Worm (Caenorhabditis elegans) whole organism, L2 larva: ENCODE measurements around the gene spig-3.

Experiments
- C34F6.9 ChIP-seq: fragments of 150-350 bp; optimal IDR thresholded peaks from 2 replicates; lab custom pipeline; 2014; ENCODE audit warnings: missing biosample characterization, missing genetic modification characterization
- F13H6.1 ChIP-seq: sonication (generic microtip); optimal IDR thresholded peaks from 2 replicates; lab custom pipeline; 2016; ENCODE audit warnings: missing genetic modification characterization, missing compliant biosample characterization
- R02D3.7 ChIP-seq: fragments of 150-350 bp; optimal IDR thresholded peaks from 2 replicates; lab custom pipeline; 2014; ENCODE audit warnings: missing biosample characterization, missing genetic modification characterization
- Y55F3AM.14 ChIP-seq: fragments of 200-800 bp; sonication (Bioruptor generic); optimal IDR thresholded peaks from 2 replicates; lab custom pipeline; 2018; ENCODE audit warnings: mild to moderate bottlenecking, missing genetic modification characterization, missing compliant biosample characterization
- alr-1 ChIP-seq: fragments of 150-350 bp; optimal IDR thresholded peaks from 2 replicates; lab custom pipeline; 2014; ENCODE audit warnings: missing biosample characterization, missing genetic modification characterization
- aly-2 ChIP-seq: fragments of 150-350 bp; optimal IDR thresholded peaks from 2 replicates; lab custom pipeline; 2014; ENCODE audit warnings: missing biosample characterization, missing genetic modification characterization
- ama-1 ChIP-seq: fragments of 150-350 bp; optimal IDR thresholded peaks from 2 replicates; lab custom pipeline; 2018; ENCODE audit warnings: inconsistent platforms
- blmp-1 ChIP-seq: sonication (generic microtip); optimal IDR thresholded peaks from 2 replicates; lab custom pipeline; 2017; ENCODE audit warnings: missing genetic modification characterization, mild to moderate bottlenecking, missing compliant biosample characterization, antibody characterized with exemption, moderate library complexity; ENCODE audit not compliant: insufficient read depth
- ceh-82 ChIP-seq: fragments of 150-350 bp; optimal IDR thresholded peaks from 2 replicates; lab custom pipeline; 2014; ENCODE audit warnings: missing biosample characterization, missing genetic modification characterization
- crh-2 ChIP-seq: sonication (generic microtip); optimal IDR thresholded peaks from 2 replicates; lab custom pipeline; 2017; ENCODE audit warnings: missing biosample characterization, missing genetic modification characterization
- dmd-4 ChIP-seq: sonication (generic microtip); optimal IDR thresholded peaks from 2 replicates; lab custom pipeline; 2017; ENCODE audit warnings: missing biosample characterization, missing genetic modification characterization
- elt-1 ChIP-seq: fragments of 150-350 bp; optimal IDR thresholded peaks from 2 replicates; lab custom pipeline; 2014; ENCODE audit warnings: missing biosample characterization, missing genetic modification characterization
- elt-3 ChIP-seq: sonication (generic microtip); optimal IDR thresholded peaks from 2 replicates; lab custom pipeline; 2017; ENCODE audit warnings: missing biosample characterization, missing genetic modification characterization
- fos-1 ChIP-seq: fragments of 150-350 bp; optimal IDR thresholded peaks from 2 replicates; lab custom pipeline; 2014; ENCODE audit warnings: missing biosample characterization, missing genetic modification characterization
- lin-11 ChIP-seq: fragments of 150-350 bp; sonication (generic microtip); optimal IDR thresholded peaks from 2 replicates; lab custom pipeline; 2014; ENCODE audit warnings: missing biosample characterization, missing genetic modification characterization, inconsistent platforms, mixed read lengths
- lin-13 ChIP-seq: fragments of 150-350 bp; optimal IDR thresholded peaks from 2 replicates; lab custom pipeline; 2014; ENCODE audit warnings: missing biosample characterization, missing genetic modification reagents, missing genetic modification characterization
- lin-39 ChIP-seq: fragments of 150-350 bp; optimal IDR thresholded peaks from 2 replicates; lab custom pipeline; 2014; ENCODE audit warnings: missing biosample characterization, missing genetic modification reagents, missing genetic modification characterization
- lsy-2 ChIP-seq, 2 experiments: fragments of 150-350 bp in 1 of 2; sonication (generic microtip) in 1 of 2; optimal IDR thresholded peaks; 2 replicates each; lab custom pipeline; 2014 to 2017; ENCODE audit warnings: missing biosample characterization in 2 of 2, missing genetic modification characterization in 2 of 2
- mbf-1 ChIP-seq: sonication (generic microtip); optimal IDR thresholded peaks from 2 replicates; lab custom pipeline; 2017; ENCODE audit warnings: missing biosample characterization, missing genetic modification characterization
- mdl-1 ChIP-seq, 2 experiments: fragments of 150-350 bp in 1 of 2; sonication (generic microtip) in 1 of 2; optimal IDR thresholded peaks; 2 replicates each; lab custom pipeline; 2017; ENCODE audit warnings: missing biosample characterization in 2 of 2, missing genetic modification characterization in 2 of 2
- nhr-10 ChIP-seq: sonication (generic microtip); optimal IDR thresholded peaks from 2 replicates; lab custom pipeline; 2017; ENCODE audit warnings: missing biosample characterization, missing genetic modification characterization
- nhr-12 ChIP-seq: fragments of 150-350 bp; optimal IDR thresholded peaks from 2 replicates; lab custom pipeline; 2014; ENCODE audit warnings: missing biosample characterization, missing genetic modification characterization
- nhr-129 ChIP-seq: fragments of 150-350 bp; optimal IDR thresholded peaks from 2 replicates; lab custom pipeline; 2014; ENCODE audit warnings: missing biosample characterization, missing genetic modification characterization
- nhr-21 ChIP-seq: fragments of 150-350 bp; optimal IDR thresholded peaks from 2 replicates; lab custom pipeline; 2014; ENCODE audit warnings: missing biosample characterization, missing genetic modification characterization
- nhr-23 ChIP-seq: fragments of 150-350 bp; optimal IDR thresholded peaks from 2 replicates; lab custom pipeline; 2014; ENCODE audit warnings: missing biosample characterization, missing genetic modification reagents, missing genetic modification characterization
- nhr-237 ChIP-seq: fragments of 150-350 bp; optimal IDR thresholded peaks from 2 replicates; lab custom pipeline; 2014; ENCODE audit warnings: missing biosample characterization, missing genetic modification characterization
- nhr-25 ChIP-seq: fragments of 150-350 bp; sonication (generic microtip); optimal IDR thresholded peaks from 3 replicates; lab custom pipeline; 2014; ENCODE audit warnings: missing biosample characterization, missing genetic modification characterization
- nhr-6 ChIP-seq: fragments of 150-350 bp; optimal IDR thresholded peaks from 2 replicates; lab custom pipeline; 2014; ENCODE audit warnings: missing biosample characterization, missing genetic modification characterization
- nhr-77 ChIP-seq: fragments of 150-350 bp; optimal IDR thresholded peaks from 2 replicates; lab custom pipeline; 2014; ENCODE audit warnings: missing biosample characterization, missing genetic modification characterization
- peb-1 ChIP-seq: fragments of 150-350 bp; optimal IDR thresholded peaks from 2 replicates; lab custom pipeline; 2014; ENCODE audit warnings: missing biosample characterization, missing genetic modification characterization
- sem-4 ChIP-seq: fragments of 150-350 bp; optimal IDR thresholded peaks from 2 replicates; lab custom pipeline; 2014; ENCODE audit warnings: missing biosample characterization, missing genetic modification reagents, missing genetic modification characterization
- skn-1 ChIP-seq: sonication (generic microtip); optimal IDR thresholded peaks from 2 replicates; lab custom pipeline; 2017; ENCODE audit warnings: missing biosample characterization, missing genetic modification characterization
- sma-3 ChIP-seq: sonication (generic microtip); optimal IDR thresholded peaks from 2 replicates; lab custom pipeline; 2016; ENCODE audit warnings: missing genetic modification reagents, missing genetic modification characterization, missing compliant biosample characterization
- snpc-4 ChIP-seq: fragments of 150-350 bp; optimal IDR thresholded peaks from 2 replicates; lab custom pipeline; 2014; ENCODE audit warnings: missing biosample characterization, missing genetic modification characterization
- unc-39 ChIP-seq: fragments of 150-350 bp; optimal IDR thresholded peaks from 2 replicates; lab custom pipeline; 2014; ENCODE audit warnings: missing biosample characterization, missing genetic modification characterization
- unc-55 ChIP-seq: fragments of 150-350 bp; sonication (generic microtip); optimal IDR thresholded peaks from 3 replicates; lab custom pipeline; 2014; ENCODE audit warnings: missing biosample characterization, missing genetic modification reagents, missing genetic modification characterization
- unc-62 ChIP-seq: fragments of 150-350 bp; optimal IDR thresholded peaks from 2 replicates; lab custom pipeline; 2014; ENCODE audit warnings: missing biosample characterization, missing genetic modification reagents, missing genetic modification characterization
- zag-1 ChIP-seq: fragments of 150-350 bp; optimal IDR thresholded peaks from 2 replicates; lab custom pipeline; 2014; ENCODE audit warnings: missing biosample characterization, missing genetic modification characterization
- ztf-1 ChIP-seq: fragments of 200-800 bp; sonication (Bioruptor generic); conservative IDR thresholded peaks from 2 replicates; pipeline ENCODE4 v1.3.6; 2022; ENCODE audit warnings: missing genetic modification characterization, missing compliant biosample characterization
- ztf-11 ChIP-seq: sonication (generic microtip); optimal IDR thresholded peaks from 2 replicates; lab custom pipeline; 2017; ENCODE audit warnings: missing biosample characterization, missing genetic modification characterization

spig-3 gene

DNA sequence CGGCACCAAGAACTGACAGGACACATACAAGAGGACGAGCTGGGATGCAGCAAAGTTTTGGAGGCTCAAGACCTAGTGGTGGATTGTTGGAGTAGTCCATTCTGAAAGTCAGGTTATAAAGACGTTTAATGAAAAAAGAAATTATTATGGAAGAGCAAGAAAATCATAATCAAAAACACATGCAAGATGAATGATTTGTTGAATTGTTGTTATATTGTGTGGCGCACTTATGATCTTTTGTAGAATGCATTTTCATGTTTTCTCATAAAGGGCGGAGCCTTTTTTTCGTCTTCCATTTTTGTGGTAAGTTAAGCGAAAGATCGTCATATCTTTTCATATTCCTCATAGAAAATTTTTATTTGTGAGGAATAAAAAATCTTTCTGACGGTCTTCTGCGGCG lies 17.1 kb upstream of the spig-3 start, which contains the start of gene F47B8.2:
F47B8.2 (minus strand) TSS at position 101 of the 400 bp plus-strand sequence.
- TF ChIP-seq lin-11 (tag; lab: Kevin White, UChicago): no peak
- no peak for TF ChIP-seq crh-2 (tag; lab: Kevin White, UChicago)
- no peak for TF ChIP-seq nhr-25 (tag; lab: Kevin White, UChicago)
- no peak for TF ChIP-seq C34F6.9 (tag; lab: Kevin White, UChicago)
- TF ChIP-seq nhr-237 (tag; lab: Kevin White, UChicago): no peak
- no peak for TF ChIP-seq nhr-6 (tag; lab: Kevin White, UChicago)
- TF ChIP-seq nhr-12: no peak
- TF ChIP-seq fos-1 (tag; lab: Kevin White, UChicago): no peak
- TF ChIP-seq nhr-129 (tag; lab: Kevin White, UChicago): no peak
- TF ChIP-seq lin-39 (tag; lab: Kevin White, UChicago): no peak
- no peak for TF ChIP-seq ama-1 (lab: Kevin White, UChicago)
- TF ChIP-seq blmp-1: no peak
- TF ChIP-seq elt-1: no peak
- no peak for TF ChIP-seq ztf-11 (tag; lab: Kevin White, UChicago)
- TF ChIP-seq zag-1 (tag; lab: Kevin White, UChicago): no peak
- no peak for TF ChIP-seq unc-39
- no peak for TF ChIP-seq sma-3 (GFP tag; lab: Kevin White, UChicago)
- TF ChIP-seq Y55F3AM.14: no peak
- no peak for TF ChIP-seq snpc-4 (tag; lab: Kevin White, UChicago)
- TF ChIP-seq dmd-4 (tag; lab: Kevin White, UChicago): no peak

ce11 chrV:14314236-14314635 lies 14.8 kb upstream of the spig-3 start, which contains the start of gene F47B8.1:
F47B8.1 (minus strand) TSS chrV:14314336.
- TF ChIP-seq F13H6.1 (tag; lab: Kevin White, UChicago) (no peak), nhr-77 (tag; lab: Kevin White, UChicago) (no peak), mbf-1 (no peak), skn-1 (tag; lab: Kevin White, UChicago) (no peak), ama-1 (lab: Kevin White, UChicago) (no peak), zag-1 (tag; lab: Kevin White, UChicago) (no peak), nhr-237 (tag; lab: Kevin White, UChicago) (no peak), peb-1 (tag; lab: Kevin White, UChicago) (no peak), unc-62 (GFP tag; lab: Kevin White, UChicago) (no peak), nhr-23 (tag; lab: Kevin White, UChicago) (no peak), lsy-2 (tag; optimal IDR thresholded peaks at IDR 0.05; lab: Kevin White, UChicago) (no peak), nhr-10 (no peak), sem-4 (tag; lab: Kevin White, UChicago) (no peak)

DNA sequence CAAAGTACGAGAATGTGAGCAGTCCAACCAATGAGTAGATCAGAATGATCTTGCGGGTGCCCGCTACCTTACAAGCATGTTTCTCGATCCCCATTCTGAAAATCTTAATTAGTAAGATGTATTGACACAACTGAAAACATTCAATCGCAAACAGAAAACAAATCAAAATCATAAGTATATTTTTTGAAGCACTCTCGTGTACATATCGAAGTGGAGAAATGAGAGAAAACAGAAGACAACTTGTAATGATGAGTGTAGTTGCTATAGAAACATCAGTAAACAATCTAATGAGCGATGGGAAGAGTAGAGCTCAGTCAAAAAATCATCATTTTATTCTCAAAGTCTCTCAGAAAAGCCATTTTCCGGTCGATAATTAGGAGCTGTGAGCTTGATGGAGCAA lies 13.2 kb upstream of the spig-3 start, which contains the start of gene F14D7.8:
F14D7.8 (minus strand) TSS at position 101 of the 400 bp plus-strand sequence.
- TF ChIP-seq nhr-10 (no peak), dmd-4 (tag; lab: Kevin White, UChicago) (no peak), lin-11 (tag; lab: Kevin White, UChicago) (no peak), mdl-1 (tag; optimal IDR thresholded peaks at IDR 0.05; lab: Kevin White, UChicago) (no peak), aly-2 (no peak), lin-13 (no peak), unc-55 (GFP tag; lab: Kevin White, UChicago) (no peak), R02D3.7 (tag; lab: Kevin White, UChicago) (no peak), unc-62 (GFP tag; lab: Kevin White, UChicago) (no peak), nhr-25 (tag; lab: Kevin White, UChicago) (no peak), ceh-82 (tag; lab: Kevin White, UChicago) (no peak), nhr-12 (no peak), peb-1 (tag; lab: Kevin White, UChicago) (no peak), nhr-77 (tag; lab: Kevin White, UChicago) (no peak)
- TF ChIP-seq, all 48 proteins: peak for 0

DNA sequence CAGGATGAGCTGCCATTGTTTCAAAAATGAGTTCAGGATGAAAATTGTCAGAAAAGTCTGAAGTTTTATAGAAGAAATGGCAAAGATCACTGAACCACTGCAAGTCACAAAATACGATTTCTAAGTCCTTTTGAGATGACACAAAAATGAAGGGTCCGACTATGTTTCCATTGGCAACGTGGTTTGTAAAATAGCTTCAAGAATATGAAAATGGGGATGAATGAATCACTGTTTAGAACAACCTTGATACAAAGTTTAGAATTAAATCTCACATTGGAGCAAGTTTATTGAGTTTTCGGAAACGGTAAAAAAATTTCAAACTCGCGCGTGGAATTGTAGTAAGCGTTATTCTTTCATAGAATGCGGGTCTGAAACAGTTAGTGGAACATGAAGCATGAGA lies 11.6 kb upstream of the spig-3 start, which contains the start of gene ddn-3:
ddn-3 (minus strand) TSS at position 101 of the 400 bp plus-strand sequence.
- TF ChIP-seq Y55F3AM.14 (no peak), nhr-23 (tag; lab: Kevin White, UChicago) (no peak), dmd-4 (tag; lab: Kevin White, UChicago) (no peak), ceh-82 (tag; lab: Kevin White, UChicago) (no peak), ztf-1 (no peak), skn-1 (tag; lab: Kevin White, UChicago) (no peak), snpc-4 (tag; lab: Kevin White, UChicago) (no peak), nhr-6 (tag; lab: Kevin White, UChicago) (no peak), alr-1 (tag; lab: Kevin White, UChicago) (no peak), nhr-129 (tag; lab: Kevin White, UChicago) (no peak), mbf-1 (no peak), nhr-21 (tag; lab: Kevin White, UChicago) (no peak), elt-3 (tag; lab: Kevin White, UChicago) (no peak)
